Fruit fly (Drosophila melanogaster): ENCODE results near the gene sina.

Gene sina

DNA sequence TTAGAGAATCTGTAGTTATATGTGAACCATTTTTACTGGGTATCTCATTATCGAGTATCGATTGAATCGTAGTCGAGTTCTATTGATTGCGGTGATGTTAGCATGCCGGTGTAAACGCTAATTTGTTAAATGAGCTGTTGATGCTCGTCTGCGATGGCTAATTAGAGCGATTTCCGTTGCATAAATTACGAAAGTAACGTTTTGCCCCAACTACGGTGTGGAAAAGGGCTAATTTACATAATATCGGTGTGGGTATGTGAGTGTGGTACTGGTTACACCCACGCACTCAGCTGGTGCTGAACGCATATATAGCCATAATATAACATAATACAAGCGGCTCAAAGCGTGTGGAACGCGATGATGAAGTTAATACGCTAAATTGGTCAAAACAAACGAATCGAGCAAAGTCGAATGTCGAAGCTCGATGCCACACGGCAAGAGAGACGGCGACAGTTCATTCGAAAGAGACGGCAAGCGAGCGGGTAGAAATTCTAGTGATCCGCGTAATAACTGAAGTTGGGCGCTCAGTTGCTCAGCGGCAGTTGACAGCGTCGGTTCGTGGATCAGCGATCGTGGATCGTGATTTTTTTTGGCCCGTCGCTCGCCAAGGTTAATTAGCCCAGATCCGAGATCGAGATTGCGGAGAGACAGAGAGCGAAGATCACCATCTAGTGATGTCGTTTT lies 23.4 kb downstream of the sina start, which contains the start of gene CG32170:
Gene CG32170 (plus strand): TSS at position 525 of the 684 bp plus-strand sequence.
- no peak for TF ChIP-seq OdsH (GFP tag; optimal IDR thresholded peaks at IDR 0.05)
- no peak for TF ChIP-seq HLH106 (tag; optimal IDR thresholded peaks at IDR 0.05)
- TF ChIP-seq ey (GFP tag; optimal IDR thresholded peaks at IDR 0.05) = no peak
- peak; percentile 42 for TF ChIP-seq Vsx2 (GFP tag; optimal IDR thresholded peaks at IDR 0.05; ENCODE audit: partially characterized antibody)
- TF ChIP-seq Mio (GFP tag; optimal IDR thresholded peaks at IDR 0.05) = no peak
- no peak for TF ChIP-seq fru (GFP tag; optimal IDR thresholded peaks at IDR 0.05)

DNA sequence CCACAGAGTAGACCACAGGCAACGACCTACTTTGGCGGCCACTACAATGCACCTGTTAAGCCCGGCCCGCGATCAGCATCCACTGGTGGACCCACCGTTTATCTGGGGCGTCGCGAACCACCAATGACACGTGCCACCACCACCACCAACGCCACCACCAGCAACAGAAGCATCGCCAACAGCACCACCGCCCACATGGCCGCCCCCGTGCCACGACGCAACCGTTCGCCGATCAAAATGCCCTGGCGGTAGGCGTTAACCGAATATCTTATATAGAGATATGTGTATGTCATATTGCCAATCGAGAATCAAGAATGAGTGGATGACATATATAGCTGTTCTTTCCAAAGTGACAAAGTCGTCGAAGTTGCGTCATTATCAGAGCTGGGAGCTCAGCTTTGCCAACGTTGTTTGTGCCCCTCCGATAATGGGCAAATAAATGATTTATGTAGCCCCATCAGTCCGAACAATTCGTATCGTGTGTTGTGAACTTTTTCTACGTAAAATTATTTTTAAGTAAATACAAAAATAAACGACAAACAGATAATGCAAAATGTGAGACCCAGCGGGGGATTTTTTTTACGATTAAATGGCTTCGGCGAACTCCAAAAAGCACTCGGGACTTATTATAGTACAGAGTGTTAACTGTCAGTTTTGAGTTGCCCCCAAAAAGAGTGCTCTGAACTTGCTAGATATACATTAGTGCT lies 25.4 kb downstream of the sina start:
- no peak for TF ChIP-seq Hr83 (GFP tag; optimal IDR thresholded peaks at IDR 0.05; ENCODE audit: poor library complexity, severe bottlenecking)
- no peak for TF ChIP-seq lola (GFP tag; optimal IDR thresholded peaks at IDR 0.05)
- no peak for TF ChIP-seq CG32264 (GFP tag; optimal IDR thresholded peaks at IDR 0.05)
- TF ChIP-seq Mio (GFP tag; optimal IDR thresholded peaks at IDR 0.05) = no peak
- no peak for TF ChIP-seq CG9705 (GFP tag; optimal IDR thresholded peaks at IDR 0.05)
- TF ChIP-seq HLH106 (tag; optimal IDR thresholded peaks at IDR 0.05) = no peak
- no peak for TF ChIP-seq Myc (optimal IDR thresholded peaks at IDR 0.05)
- TF ChIP-seq Rel (GFP tag; optimal IDR thresholded peaks at IDR 0.05) = no peak
- peak; percentile 93 for TF ChIP-seq Rel (tag; optimal IDR thresholded peaks at IDR 0.05)

DNA sequence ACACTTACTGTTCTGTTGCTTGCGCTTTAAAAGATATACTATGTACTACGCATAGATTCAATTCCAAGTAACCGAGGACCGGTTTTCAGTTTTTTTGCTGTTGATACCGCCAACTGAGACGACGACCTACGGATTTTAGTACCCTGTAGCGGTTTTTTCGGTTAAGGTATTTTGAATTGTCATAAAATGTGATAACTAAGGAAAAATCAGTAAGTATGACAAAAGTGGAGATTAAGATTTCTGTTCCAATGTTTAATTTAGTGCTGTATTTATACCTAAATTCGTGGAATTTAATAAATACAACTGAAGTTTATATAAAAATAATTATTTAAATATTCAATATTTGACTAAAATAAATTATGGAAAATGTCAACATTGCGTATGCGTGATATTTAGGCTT lies 27.5 kb downstream of the sina start:
- TF ChIP-seq Myc (optimal IDR thresholded peaks at IDR 0.05) = no peak
- no peak for TF ChIP-seq sv (GFP tag; optimal IDR thresholded peaks at IDR 0.05)
- TF ChIP-seq h (GFP tag; optimal IDR thresholded peaks at IDR 0.05) = no peak
- no peak for TF ChIP-seq fru (GFP tag; optimal IDR thresholded peaks at IDR 0.05)
- no peak for TF ChIP-seq br (GFP tag; optimal IDR thresholded peaks at IDR 0.05)
- no peak for TF ChIP-seq ey (GFP tag; optimal IDR thresholded peaks at IDR 0.05)
- no peak for TF ChIP-seq foxo (GFP tag; optimal IDR thresholded peaks at IDR 0.05)
- no peak for TF ChIP-seq tai (GFP tag; optimal IDR thresholded peaks at IDR 0.05)
- no peak for TF ChIP-seq Hr78 (GFP tag; optimal IDR thresholded peaks at IDR 0.05)
- no peak for TF ChIP-seq usp (GFP tag; optimal IDR thresholded peaks at IDR 0.05)
- TF ChIP-seq Jra (GFP tag; optimal IDR thresholded peaks at IDR 0.05) = no peak
- no peak for TF ChIP-seq OdsH (GFP tag; optimal IDR thresholded peaks at IDR 0.05)
- TF ChIP-seq Dif (GFP tag; optimal IDR thresholded peaks at IDR 0.05; ENCODE audit: partially characterized antibody) = no peak

DNA sequence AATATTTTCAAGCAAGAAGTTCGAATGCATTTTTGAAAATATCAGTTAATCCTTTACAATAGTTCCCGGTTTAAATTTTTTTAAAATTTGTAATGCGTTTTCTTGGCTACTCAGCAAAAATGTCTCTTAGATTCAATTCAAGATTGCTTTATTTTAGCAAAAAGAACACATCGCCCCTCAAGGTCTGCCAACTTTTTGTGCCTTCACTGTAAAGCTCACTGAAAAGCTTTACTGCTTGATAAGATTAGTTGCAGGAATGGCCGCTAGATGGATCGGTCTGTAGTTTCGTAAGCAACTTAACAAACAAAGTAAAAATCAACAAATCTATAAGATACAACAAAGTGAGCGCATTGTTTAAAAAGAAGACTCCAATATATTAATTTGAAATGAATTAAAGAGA lies 30.5 kb downstream of the sina start:
- no peak for TF ChIP-seq CrebA (GFP tag; optimal IDR thresholded peaks at IDR 0.05; ENCODE audit: borderline replicate concordance)
- peak; percentile 5 for TF ChIP-seq Hnf4 (GFP tag; optimal IDR thresholded peaks at IDR 0.05)

DNA sequence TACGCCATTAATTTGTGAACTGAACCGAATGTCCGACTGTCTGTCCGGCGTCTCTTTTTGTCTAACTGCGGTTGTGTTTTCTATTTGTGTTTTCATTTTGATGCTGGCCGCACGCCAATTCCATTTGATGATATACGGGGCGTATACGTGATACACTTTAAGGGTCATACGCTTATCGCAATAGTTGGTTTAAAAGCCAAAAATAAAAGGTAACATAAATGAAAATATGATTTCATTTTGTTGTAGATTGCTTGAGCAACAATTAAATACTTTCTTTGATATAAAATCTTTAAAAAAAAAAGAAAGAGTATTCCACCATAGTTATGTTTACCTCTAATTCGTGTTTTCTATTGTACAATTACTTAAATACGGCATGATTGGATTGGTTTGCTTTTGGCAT lies 31.5 kb downstream of the sina start:
- TF ChIP-seq Abd-B (GFP tag; optimal IDR thresholded peaks at IDR 0.05) = no peak
- TF ChIP-seq woc (GFP tag; optimal IDR thresholded peaks at IDR 0.05) = no peak
- no peak for TF ChIP-seq Dfd (GFP tag; optimal IDR thresholded peaks at IDR 0.05)
- no peak for TF ChIP-seq rgr (GFP tag; optimal IDR thresholded peaks at IDR 0.05)
- TF ChIP-seq pan (optimal IDR thresholded peaks at IDR 0.05) = no peak
- no peak for TF ChIP-seq Jra (GFP tag; optimal IDR thresholded peaks at IDR 0.05)
- no peak for TF ChIP-seq Hnf4 (GFP tag; optimal IDR thresholded peaks at IDR 0.05)
- no peak for TF ChIP-seq Sp1 (GFP tag; optimal IDR thresholded peaks at IDR 0.05)
- no peak for TF ChIP-seq psq (GFP tag; optimal IDR thresholded peaks at IDR 0.05)
- no peak for TF ChIP-seq HLH106 (tag; optimal IDR thresholded peaks at IDR 0.05)
- TF ChIP-seq dl (GFP tag; optimal IDR thresholded peaks at IDR 0.05; ENCODE audit: insufficient read depth in 1 of 2, partially characterized antibody in 2 of 2) = no peak
- TF ChIP-seq CG9705 (GFP tag; optimal IDR thresholded peaks at IDR 0.05) = no peak
- no peak for TF ChIP-seq dmrt93B (GFP tag; optimal IDR thresholded peaks at IDR 0.05)
- no peak for TF ChIP-seq jim (GFP tag; optimal IDR thresholded peaks at IDR 0.05)
- no peak for TF ChIP-seq tai (GFP tag; optimal IDR thresholded peaks at IDR 0.05)
- no peak for TF ChIP-seq GATAd (GFP tag; optimal IDR thresholded peaks at IDR 0.05)
- no peak for TF ChIP-seq h (GFP tag; optimal IDR thresholded peaks at IDR 0.05)
- TF ChIP-seq Myc (optimal IDR thresholded peaks at IDR 0.05) = no peak
